Worm (Caenorhabditis elegans) whole organism, L3 larva: ENCODE measurements around the gene R11G10.3.

Experiments
- R02D3.7 ChIP-seq: fragments of 150-350 bp; optimal IDR thresholded peaks from 2 replicates; lab custom pipeline; 2014; ENCODE audit warnings: missing biosample characterization, missing genetic modification characterization
- ZK546.5 ChIP-seq: sonication (generic microtip); optimal IDR thresholded peaks from 2 replicates; lab custom pipeline; 2017; ENCODE audit warnings: missing biosample characterization, missing genetic modification characterization
- aly-2 ChIP-seq: fragments of 150-350 bp; optimal IDR thresholded peaks from 2 replicates; lab custom pipeline; 2014; ENCODE audit warnings: missing biosample characterization, missing genetic modification characterization
- ama-1 ChIP-seq: fragments of 150-350 bp; optimal IDR thresholded peaks from 2 replicates; lab custom pipeline; 2018
- ceh-16 ChIP-seq: sonication (generic microtip); optimal IDR thresholded peaks from 2 replicates; lab custom pipeline; 2017; ENCODE audit warnings: missing biosample characterization, missing genetic modification characterization
- ceh-28 ChIP-seq: fragments of 150-350 bp; optimal IDR thresholded peaks from 2 replicates; lab custom pipeline; 2014; ENCODE audit warnings: missing biosample characterization, missing genetic modification reagents, missing genetic modification characterization
- egl-27 ChIP-seq: sonication (generic microtip); optimal IDR thresholded peaks from 4 replicates; lab custom pipeline; 2017; ENCODE audit warnings: missing biosample characterization, missing genetic modification reagents, missing genetic modification characterization
- elt-1 ChIP-seq: fragments of 150-350 bp; optimal IDR thresholded peaks from 2 replicates; lab custom pipeline; 2014; ENCODE audit warnings: missing biosample characterization, missing genetic modification characterization
- elt-2 ChIP-seq: sonication (generic microtip); optimal IDR thresholded peaks from 2 replicates; lab custom pipeline; 2016; ENCODE audit warnings: missing genetic modification reagents, mild to moderate bottlenecking, missing genetic modification characterization, missing compliant biosample characterization
- elt-3 ChIP-seq, 3 experiments: fragments of 150-350 bp in 1 of 3; sonication (generic microtip) in 2 of 3; optimal IDR thresholded peaks; 2 replicates in 2 of 3; 4 replicates in 1 of 3; lab custom pipeline; 2014 to 2017; ENCODE audit warnings: missing biosample characterization in 3 of 3, missing genetic modification characterization in 3 of 3
- fkh-2 ChIP-seq: fragments of 150-350 bp; optimal IDR thresholded peaks from 2 replicates; lab custom pipeline; 2014; ENCODE audit warnings: missing biosample characterization, missing genetic modification reagents, missing genetic modification characterization
- fos-1 ChIP-seq: fragments of 150-350 bp; optimal IDR thresholded peaks from 2 replicates; lab custom pipeline; 2014; ENCODE audit warnings: missing biosample characterization, missing genetic modification characterization
- hmg-11 ChIP-seq: sonication (generic microtip); optimal IDR thresholded peaks from 2 replicates; lab custom pipeline; 2016; ENCODE audit warnings: missing genetic modification characterization, missing compliant biosample characterization
- jun-1 ChIP-seq: fragments of 150-350 bp; optimal IDR thresholded peaks from 2 replicates; lab custom pipeline; 2014; ENCODE audit warnings: missing biosample characterization, missing genetic modification reagents, missing genetic modification characterization
- lin-15B ChIP-seq: fragments of 150-350 bp; optimal IDR thresholded peaks from 2 replicates; lab custom pipeline; 2014; ENCODE audit warnings: missing biosample characterization, missing genetic modification characterization
- lin-39 ChIP-seq: fragments of 150-350 bp; optimal IDR thresholded peaks from 2 replicates; lab custom pipeline; 2018; ENCODE audit warnings: missing biosample characterization, missing genetic modification reagents, missing genetic modification characterization
- lsy-12 ChIP-seq: sonication (generic microtip); optimal IDR thresholded peaks from 2 replicates; lab custom pipeline; 2016; ENCODE audit warnings: mild to moderate bottlenecking, missing genetic modification characterization, missing compliant biosample characterization
- mml-1 ChIP-seq: fragments of 150-350 bp; sonication (generic microtip); optimal IDR thresholded peaks from 3 replicates; lab custom pipeline; 2014; ENCODE audit warnings: missing biosample characterization, missing genetic modification characterization
- nfya-1 ChIP-seq: sonication (generic microtip); optimal IDR thresholded peaks from 2 replicates; lab custom pipeline; 2017; ENCODE audit warnings: missing genetic modification characterization, mild to moderate bottlenecking, missing compliant biosample characterization, antibody characterized with exemption, moderate library complexity; ENCODE audit not compliant: insufficient read depth
- nhr-11 ChIP-seq: fragments of 150-350 bp; optimal IDR thresholded peaks from 2 replicates; lab custom pipeline; 2014; ENCODE audit warnings: missing biosample characterization, missing genetic modification characterization
- nhr-12 ChIP-seq: fragments of 150-350 bp; optimal IDR thresholded peaks from 2 replicates; lab custom pipeline; 2014; ENCODE audit warnings: missing biosample characterization, missing genetic modification characterization
- nhr-23 ChIP-seq: fragments of 150-350 bp; optimal IDR thresholded peaks from 2 replicates; lab custom pipeline; 2014; ENCODE audit warnings: missing biosample characterization, missing genetic modification reagents, missing genetic modification characterization
- nhr-237 ChIP-seq: fragments of 150-350 bp; optimal IDR thresholded peaks from 2 replicates; lab custom pipeline; 2014; ENCODE audit warnings: missing biosample characterization, missing genetic modification characterization
- nhr-25 ChIP-seq: sonication (generic microtip); optimal IDR thresholded peaks from 2 replicates; lab custom pipeline; 2017; ENCODE audit warnings: missing biosample characterization, missing genetic modification characterization
- nhr-28 ChIP-seq: fragments of 150-350 bp; optimal IDR thresholded peaks from 2 replicates; lab custom pipeline; 2014; ENCODE audit warnings: missing biosample characterization, missing genetic modification characterization
- nhr-43 ChIP-seq: sonication (generic microtip); optimal IDR thresholded peaks from 2 replicates; lab custom pipeline; 2016; ENCODE audit warnings: mild to moderate bottlenecking, missing genetic modification characterization, missing compliant biosample characterization; ENCODE audit not compliant: poor library complexity, severe bottlenecking
- nhr-77 ChIP-seq: fragments of 150-350 bp; optimal IDR thresholded peaks from 2 replicates; lab custom pipeline; 2014; ENCODE audit warnings: missing biosample characterization, missing genetic modification characterization
- pha-4 ChIP-seq: fragments of 150-350 bp; optimal IDR thresholded peaks from 2 replicates; lab custom pipeline; 2014; ENCODE audit warnings: missing biosample characterization, missing genetic modification reagents, missing genetic modification characterization
- pqm-1 ChIP-seq: fragments of 150-350 bp; optimal IDR thresholded peaks from 2 replicates; lab custom pipeline; 2017; ENCODE audit warnings: missing biosample characterization, missing genetic modification characterization, inconsistent platforms
- sea-2 ChIP-seq: fragments of 150-350 bp; sonication (generic microtip); optimal IDR thresholded peaks from 4 replicates; lab custom pipeline; 2014; ENCODE audit warnings: missing biosample characterization, missing genetic modification reagents, missing genetic modification characterization
- skn-1 ChIP-seq: fragments of 150-350 bp; optimal IDR thresholded peaks from 2 replicates; lab custom pipeline; 2014; ENCODE audit warnings: missing biosample characterization, missing genetic modification characterization
- snpc-4 ChIP-seq: fragments of 150-350 bp; optimal IDR thresholded peaks from 2 replicates; lab custom pipeline; 2014; ENCODE audit warnings: missing biosample characterization, missing genetic modification characterization
- tbx-2 ChIP-seq: sonication (generic microtip); optimal IDR thresholded peaks from 2 replicates; lab custom pipeline; 2016; ENCODE audit warnings: mild to moderate bottlenecking, missing genetic modification characterization, missing compliant biosample characterization
- unc-39 ChIP-seq: sonication (generic microtip); optimal IDR thresholded peaks from 4 replicates; lab custom pipeline; 2017; ENCODE audit warnings: missing biosample characterization, missing genetic modification characterization
- unc-62 ChIP-seq: fragments of 150-350 bp; sonication (generic microtip); optimal IDR thresholded peaks from 4 replicates; lab custom pipeline; 2014; ENCODE audit warnings: missing biosample characterization, missing genetic modification reagents, missing genetic modification characterization
- zag-1 ChIP-seq: fragments of 150-350 bp; optimal IDR thresholded peaks from 2 replicates; lab custom pipeline; 2014; ENCODE audit warnings: missing biosample characterization, missing genetic modification characterization

The R11G10.3 gene

DNA sequence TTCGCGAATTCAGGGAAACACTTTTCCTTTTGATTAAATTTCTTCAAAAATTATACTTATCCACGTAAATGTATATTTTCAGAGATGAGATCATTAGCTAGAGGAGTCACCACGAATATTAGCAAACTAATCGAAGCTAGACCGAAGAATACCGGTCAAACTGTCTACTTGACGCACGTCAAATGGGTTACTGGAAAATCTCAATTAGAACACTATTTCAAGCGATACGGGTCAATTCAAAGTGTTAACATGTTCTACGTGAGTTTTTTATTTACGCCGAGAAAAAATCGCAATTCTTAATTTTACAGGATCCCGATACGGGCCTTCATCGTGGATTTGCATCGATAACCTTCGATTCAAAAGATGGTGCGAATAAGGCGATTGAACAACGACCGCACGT is 42.5 kb downstream of the R11G10.3 start, which contains the start of gene slrp-1:
Gene slrp-1, plus strand, starts transcription at position 83 of the 400 bp plus-strand sequence.
- TF ChIP-seq ama-1 (lab: Kevin White, UChicago) = peak; percentile 19
- TF ChIP-seq jun-1 (tag; lab: Kevin White, UChicago) = no peak
- TF ChIP-seq, all 47 proteins: peak for 1

ce11 chrV:13566967-13567366 is 43.7 kb downstream of the R11G10.3 start:
- TF ChIP-seq R02D3.7 = no peak
- no peak for TF ChIP-seq jun-1 (tag; lab: Kevin White, UChicago)
- peak; percentile 76 for TF ChIP-seq ama-1 (lab: Kevin White, UChicago)
- TF ChIP-seq nhr-23 (tag; lab: Kevin White, UChicago) = no peak
- TF ChIP-seq unc-39 (tag; lab: Kevin White, UChicago) = no peak
- TF ChIP-seq aly-2 = no peak
- TF ChIP-seq hmg-11 (tag; lab: Kevin White, UChicago) = no peak
- no peak for TF ChIP-seq elt-1
- no peak for TF ChIP-seq nhr-237
- no peak for TF ChIP-seq mml-1 (tag; lab: Kevin White, UChicago)
- TF ChIP-seq nhr-43 (tag; lab: Kevin White, UChicago) = peak; percentile 55
- TF ChIP-seq nhr-77 (tag; lab: Kevin White, UChicago) = no peak
- peak; percentile 16 for TF ChIP-seq elt-2
- TF ChIP-seq fkh-2 (tag; lab: Kevin White, UChicago) = no peak
- peak; percentile 33 for TF ChIP-seq lsy-12
- no peak for TF ChIP-seq nhr-25 (tag; lab: Kevin White, UChicago)
- TF ChIP-seq unc-62 (GFP tag; lab: Kevin White, UChicago) = no peak
- no peak for TF ChIP-seq nhr-11
- TF ChIP-seq ceh-16 (tag; lab: Kevin White, UChicago) = no peak
- no peak for TF ChIP-seq pqm-1 (tag; lab: Kevin White, UChicago)
- TF ChIP-seq egl-27 (tag; lab: Kevin White, UChicago) = no peak
- no peak for TF ChIP-seq zag-1 (tag; lab: Kevin White, UChicago)
- TF ChIP-seq nhr-12 (tag; lab: Kevin White, UChicago) = no peak
- no peak for TF ChIP-seq ceh-28
- TF ChIP-seq skn-1 (tag; lab: Kevin White, UChicago) = no peak
- no peak for TF ChIP-seq lin-15B (tag; lab: Kevin White, UChicago)

- TF ChIP-seq pha-4 (tag; lab: Kevin White, UChicago) (peak; percentile 85), elt-3 (tag; optimal IDR thresholded peaks at IDR 0.05; lab: Kevin White, UChicago) (no peak), nhr-12 (tag; lab: Kevin White, UChicago) (no peak), nhr-43 (tag; lab: Kevin White, UChicago) (peak; percentile 7), ama-1 (lab: Kevin White, UChicago) (no peak), tbx-2 (tag; lab: Kevin White, UChicago) (no peak), snpc-4 (tag; lab: Kevin White, UChicago) (peak; percentile 43), fos-1 (tag; lab: Kevin White, UChicago) (no peak), fkh-2 (tag; lab: Kevin White, UChicago) (no peak), lin-39 (tag; lab: Kevin White, UChicago) (peak; percentile 50), nhr-23 (tag; lab: Kevin White, UChicago) (peak; percentile 57), elt-1 (no peak), jun-1 (tag; lab: Kevin White, UChicago) (no peak), skn-1 (tag; lab: Kevin White, UChicago) (no peak), pqm-1 (tag; lab: Kevin White, UChicago) (peak; percentile 42), lin-15B (tag; lab: Kevin White, UChicago) (peak; percentile 91), elt-2 (peak; percentile 21), nhr-25 (tag; lab: Kevin White, UChicago) (no peak), hmg-11 (tag; lab: Kevin White, UChicago) (peak; percentile 54), nfya-1 (peak; percentile 55), ZK546.5 (tag; lab: Kevin White, UChicago) (no peak), R02D3.7 (peak; percentile 37)
Measured at ce11 chrV:13568533-13568932, 45.2 kb downstream of the R11G10.3 start, which contains the start of the genes nuaf-1 and bir-2. TSS of gene nuaf-1 (minus strand) at chrV:13568630. TSS of gene bir-2 (plus strand) at chrV:13568850.

ce11 chrV:13571714-13572258 is 48.5 kb downstream of the R11G10.3 start, which contains the start of gene C50B8.4:
TSS of gene C50B8.4 (plus strand) at chrV:13572012.
- TF ChIP-seq pqm-1 (tag; lab: Kevin White, UChicago) = peak; percentile 64
- TF ChIP-seq lsy-12 = no peak
- no peak for TF ChIP-seq sea-2
- peak; percentile 24 for TF ChIP-seq snpc-4 (tag; lab: Kevin White, UChicago)
- TF ChIP-seq nhr-23 (tag; lab: Kevin White, UChicago) = no peak
- TF ChIP-seq elt-2 = peak; percentile 67
- TF ChIP-seq nhr-28 (tag; lab: Kevin White, UChicago) = no peak
- no peak for TF ChIP-seq lin-15B (tag; lab: Kevin White, UChicago)
- peak; percentile 24 for TF ChIP-seq pha-4 (tag; lab: Kevin White, UChicago)
